Fruit fly (Drosophila melanogaster) whole organism, wandering third instar larva: ENCODE data around the gene miple2.

Experiments
- Abd-B ChIP-seq: fragments of >200 bp; optimal IDR thresholded peaks from 2 replicates; lab custom pipeline; 2017; ENCODE audit warnings: missing biosample characterization, missing genetic modification characterization
- CG32264 ChIP-seq: fragments of 200-800 bp; sonication (Bioruptor generic); optimal IDR thresholded peaks from 2 replicates; lab custom pipeline; 2016; ENCODE audit warnings: missing biosample characterization, missing genetic modification characterization
- CG9705 ChIP-seq: fragments of 200-800 bp; sonication (Bioruptor generic); optimal IDR thresholded peaks from 2 replicates; lab custom pipeline; 2018; ENCODE audit warnings: missing biosample characterization, mild to moderate bottlenecking, missing genetic modification characterization
- GATAd ChIP-seq: sonication (Bioruptor generic); optimal IDR thresholded peaks from 2 replicates; lab custom pipeline; 2016; ENCODE audit warnings: missing biosample characterization, missing genetic modification characterization
- HLH106 ChIP-seq: fragments of 200-800 bp; optimal IDR thresholded peaks from 3 replicates; lab custom pipeline; 2019; ENCODE audit warnings: missing biosample characterization, mild to moderate bottlenecking, missing genetic modification characterization, moderate library complexity
- Hnf4 ChIP-seq: fragments of 200-800 bp; sonication (Bioruptor generic); optimal IDR thresholded peaks from 2 replicates; lab custom pipeline; 2016; ENCODE audit warnings: missing biosample characterization, mild to moderate bottlenecking, missing genetic modification characterization
- Hr78 ChIP-seq: fragments of >200 bp; optimal IDR thresholded peaks from 2 replicates; lab custom pipeline; 2017; ENCODE audit warnings: missing biosample characterization, missing genetic modification characterization
- Hr83 ChIP-seq: fragments of 200-300 bp; sonication (Bioruptor generic); optimal IDR thresholded peaks from 2 replicates; lab custom pipeline; 2016; ENCODE audit warnings: missing biosample characterization, mild to moderate bottlenecking, missing genetic modification characterization, moderate library complexity; ENCODE audit not compliant: poor library complexity, severe bottlenecking
- Jra ChIP-seq: sonication (Bioruptor generic); optimal IDR thresholded peaks from 2 replicates; lab custom pipeline; 2016; ENCODE audit warnings: missing biosample characterization, missing genetic modification characterization
- Mio ChIP-seq: sonication (Bioruptor generic); optimal IDR thresholded peaks from 2 replicates; lab custom pipeline; 2016; ENCODE audit warnings: missing biosample characterization, missing genetic modification characterization
- Myc ChIP-seq: fragments of >200 bp; optimal IDR thresholded peaks from 2 replicates; lab custom pipeline; 2017
- N ChIP-seq: fragments of >200 bp; optimal IDR thresholded peaks from 2 replicates; lab custom pipeline; 2018; ENCODE audit warnings: missing biosample characterization, missing external identifiers, missing genetic modification characterization
- OdsH ChIP-seq: fragments of 200-800 bp; sonication (Bioruptor generic); optimal IDR thresholded peaks from 2 replicates; lab custom pipeline; 2016; ENCODE audit warnings: missing biosample characterization, mild to moderate bottlenecking, missing genetic modification characterization
- Sp1 ChIP-seq: fragments of 200-800 bp; sonication (Bioruptor generic); optimal IDR thresholded peaks from 3 replicates; lab custom pipeline; 2019; ENCODE audit warnings: missing biosample characterization, mild to moderate bottlenecking, missing genetic modification characterization, moderate library complexity
- Vsx2 ChIP-seq: fragments of 200-300, 225-300 bp; sonication (Bioruptor generic); optimal IDR thresholded peaks from 2 replicates; lab custom pipeline; 2018; ENCODE audit warnings: missing biosample characterization, missing genetic modification characterization; ENCODE audit not compliant: partially characterized antibody
- br ChIP-seq: fragments of 200-800 bp; sonication (Bioruptor generic); optimal IDR thresholded peaks from 2 replicates; lab custom pipeline; 2016; ENCODE audit warnings: missing biosample characterization, missing genetic modification characterization
- brk ChIP-seq: fragments of 200-800 bp; sonication (Bioruptor generic); optimal IDR thresholded peaks from 2 replicates; lab custom pipeline; 2016; ENCODE audit warnings: missing biosample characterization, mild to moderate bottlenecking, missing genetic modification characterization
- dl ChIP-seq, 2 experiments: fragments of 175-275, 200-275 bp in 1 of 2; fragments of 200-275 bp in 1 of 2; sonication (Bioruptor generic); optimal IDR thresholded peaks; lab custom pipeline; 2018; ENCODE audit warnings: mild to moderate bottlenecking in 2 of 2, missing biosample characterization in 2 of 2, missing genetic modification characterization in 2 of 2, moderate library complexity in 2 of 2; ENCODE audit not compliant: partially characterized antibody in 2 of 2, insufficient read depth in 1 of 2
- dmrt93B ChIP-seq: fragments of 200-800 bp; sonication (Bioruptor generic); optimal IDR thresholded peaks from 2 replicates; lab custom pipeline; 2018; ENCODE audit warnings: missing biosample characterization, mild to moderate bottlenecking, missing genetic modification characterization
- dsf ChIP-seq: sonication (Bioruptor generic); optimal IDR thresholded peaks from 2 replicates; lab custom pipeline; 2016; ENCODE audit warnings: missing biosample characterization, missing genetic modification characterization, borderline replicate concordance
- ey ChIP-seq: fragments of 200-800 bp; sonication (Bioruptor generic); optimal IDR thresholded peaks from 2 replicates; lab custom pipeline; 2016; ENCODE audit warnings: missing biosample characterization, missing genetic modification characterization
- foxo ChIP-seq, 2 experiments: fragments of 200-800 bp; sonication (Bioruptor generic); optimal IDR thresholded peaks; 2 replicates in 1 of 2; 3 replicates in 1 of 2; lab custom pipeline; 2016 to 2017; ENCODE audit warnings: missing biosample characterization in 2 of 2, missing genetic modification characterization in 2 of 2
- fru ChIP-seq: fragments of 200-800 bp; sonication (Bioruptor generic); optimal IDR thresholded peaks from 3 replicates; lab custom pipeline; 2016; ENCODE audit warnings: missing biosample characterization, mild to moderate bottlenecking, missing genetic modification characterization
- h ChIP-seq: fragments of 200-800 bp; sonication (Bioruptor generic); optimal IDR thresholded peaks from 3 replicates; lab custom pipeline; 2016; ENCODE audit warnings: missing biosample characterization, mild to moderate bottlenecking, missing genetic modification characterization
- jim ChIP-seq: fragments of 175-275, 200-325 bp; sonication (Bioruptor generic); optimal IDR thresholded peaks from 2 replicates; lab custom pipeline; 2016; ENCODE audit warnings: missing biosample characterization, mild to moderate bottlenecking, missing genetic modification characterization
- lola ChIP-seq: fragments of >200 bp; optimal IDR thresholded peaks from 2 replicates; lab custom pipeline; 2017; ENCODE audit warnings: missing biosample characterization, missing genetic modification characterization
- pan ChIP-seq: fragments of >200 bp; optimal IDR thresholded peaks from 2 replicates; lab custom pipeline; 2017
- psq ChIP-seq: fragments of 200-800 bp; sonication (Bioruptor generic); optimal IDR thresholded peaks from 3 replicates; lab custom pipeline; 2017; ENCODE audit warnings: missing biosample characterization, mild to moderate bottlenecking, missing genetic modification characterization, moderate library complexity
- rgr ChIP-seq: fragments of 200-800 bp; sonication (Bioruptor generic); optimal IDR thresholded peaks from 3 replicates; lab custom pipeline; 2016; ENCODE audit warnings: missing biosample characterization, mild to moderate bottlenecking, missing genetic modification characterization
- sv ChIP-seq: fragments of 200-800 bp; sonication (Bioruptor generic); optimal IDR thresholded peaks from 3 replicates; lab custom pipeline; 2016; ENCODE audit warnings: missing biosample characterization, missing genetic modification characterization
- tai ChIP-seq: sonication (Bioruptor generic); optimal IDR thresholded peaks from 2 replicates; lab custom pipeline; 2016; ENCODE audit warnings: missing biosample characterization, missing genetic modification characterization
- usp ChIP-seq: fragments of >200 bp; optimal IDR thresholded peaks from 2 replicates; lab custom pipeline; 2017; ENCODE audit warnings: missing biosample characterization, missing genetic modification characterization
- woc ChIP-seq: sonication (Bioruptor generic); optimal IDR thresholded peaks from 2 replicates; lab custom pipeline; 2016; ENCODE audit warnings: missing biosample characterization, mild to moderate bottlenecking, missing genetic modification characterization

Gene miple2

DNA sequence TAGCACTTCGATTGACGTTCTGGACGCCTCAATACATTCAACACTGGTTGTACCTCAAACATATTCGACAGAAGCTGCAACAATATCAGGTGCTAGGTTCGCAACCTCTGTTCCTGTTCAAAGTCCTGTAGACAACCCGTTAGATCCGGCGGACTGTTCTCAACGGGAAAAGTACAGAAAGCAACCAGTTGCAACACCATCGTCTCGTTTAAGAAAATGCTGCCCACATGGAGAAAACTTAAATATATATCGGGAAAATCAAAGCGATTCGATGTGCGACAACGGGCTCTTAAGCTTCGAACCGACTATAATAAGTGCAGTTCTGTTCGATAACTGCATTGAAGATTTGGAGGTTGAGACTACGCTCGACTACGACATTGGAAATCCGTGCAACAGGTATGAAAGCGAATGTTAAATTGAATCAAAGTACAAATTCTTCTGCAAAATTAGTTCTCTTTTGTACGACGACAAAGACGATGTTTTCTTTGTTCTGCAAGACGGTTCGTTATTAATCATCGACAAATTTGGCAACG, 22.7 kb upstream of the miple2 start:
- no peak for TF ChIP-seq brk (GFP tag; lab: Kevin White, UChicago)
- TF ChIP-seq Jra (GFP tag; lab: Kevin White, UChicago): no peak
- no peak for TF ChIP-seq HLH106 (tag; lab: Kevin White, UChicago)
- no peak for TF ChIP-seq h (GFP tag; lab: Kevin White, UChicago)
- TF ChIP-seq dl (GFP tag; optimal IDR thresholded peaks at IDR 0.05; lab: Kevin White, UChicago; ENCODE audit: insufficient read depth in 1 of 2, partially characterized antibody in 2 of 2): no peak
- TF ChIP-seq Hr78 (GFP tag; lab: Kevin White, UChicago): no peak
- no peak for TF ChIP-seq GATAd (GFP tag; lab: Kevin White, UChicago)
- TF ChIP-seq psq (GFP tag; lab: Kevin White, UChicago): no peak
- TF ChIP-seq usp (GFP tag; lab: Kevin White, UChicago): no peak
- TF ChIP-seq fru: no peak
- no peak for TF ChIP-seq Sp1 (GFP tag; lab: Kevin White, UChicago)
- no peak for TF ChIP-seq tai
- TF ChIP-seq Vsx2 (GFP tag; lab: Kevin White, UChicago): no peak
- TF ChIP-seq, all 38 proteins: peak for 0

DNA sequence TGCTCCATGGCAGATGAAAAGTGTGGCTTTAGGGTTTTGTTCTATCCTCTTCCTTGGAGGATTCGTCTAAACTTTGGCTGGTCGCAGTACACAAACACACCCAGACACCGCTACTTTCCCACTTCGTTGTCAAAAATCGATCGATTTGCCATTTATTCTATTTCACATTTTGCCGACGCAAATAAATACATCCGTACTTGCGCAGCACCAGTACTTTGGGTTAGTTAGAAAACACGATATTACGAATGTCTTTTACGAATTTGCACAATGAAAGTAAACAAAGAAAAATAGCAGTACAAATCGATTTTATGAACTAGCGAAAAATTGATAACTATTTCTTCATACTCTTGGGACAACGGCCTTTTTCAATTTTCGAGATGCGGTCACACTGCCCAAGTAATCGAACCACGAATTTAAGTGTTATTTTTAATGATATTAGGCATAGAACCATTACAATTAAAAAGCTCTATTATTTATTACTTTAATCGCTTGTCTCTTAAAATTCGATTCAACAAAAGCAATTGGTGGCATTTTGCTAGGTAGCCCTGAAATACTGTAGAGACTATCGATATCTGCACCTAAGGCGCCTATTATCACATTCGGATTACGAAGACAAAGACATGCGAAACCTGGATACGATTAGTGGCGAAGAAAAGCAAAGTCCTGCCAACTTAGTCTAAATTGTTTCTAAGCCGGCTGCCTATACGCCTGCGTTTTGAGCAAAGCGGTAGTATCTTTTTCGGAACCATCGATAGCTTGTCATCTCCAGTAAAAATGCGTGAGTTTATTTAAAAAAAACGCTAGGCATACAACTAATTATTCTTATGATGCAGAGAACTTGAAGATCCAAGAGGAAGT, 13.2 kb upstream of the miple2 start, which contains the start of the genes DIP2 and wac:
Gene DIP2 (minus strand): TSS at position 337 of the 858 bp plus-strand sequence.
Gene wac (plus strand): TSS at position 559 of the 858 bp plus-strand sequence.
- TF ChIP-seq Sp1 (GFP tag; lab: Kevin White, UChicago): no peak
- TF ChIP-seq dmrt93B: no peak
- TF ChIP-seq dsf (GFP tag; lab: Kevin White, UChicago): peak; percentile 65
- peak; percentile 58 for TF ChIP-seq OdsH (GFP tag; lab: Kevin White, UChicago)
- TF ChIP-seq brk (GFP tag; lab: Kevin White, UChicago): peak; percentile 87
- TF ChIP-seq lola: no peak
- TF ChIP-seq Jra (GFP tag; lab: Kevin White, UChicago): peak; percentile 85
- no peak for TF ChIP-seq pan (lab: Kevin White, UChicago)
- TF ChIP-seq br (GFP tag; lab: Kevin White, UChicago): peak; percentile 79
- TF ChIP-seq CG9705 (GFP tag; lab: Kevin White, UChicago): peak; percentile 11
- peak; percentile 71 for TF ChIP-seq jim
- TF ChIP-seq Hr83 (GFP tag; lab: Kevin White, UChicago): peak; percentile 97
- TF ChIP-seq rgr (GFP tag; lab: Kevin White, UChicago): peak; percentile 81
- TF ChIP-seq Hnf4 (GFP tag; lab: Kevin White, UChicago): peak; percentile 90
- peak; percentile 71 for TF ChIP-seq psq (GFP tag; lab: Kevin White, UChicago)
- no peak for TF ChIP-seq h (GFP tag; lab: Kevin White, UChicago)
- peak; percentile 84 for TF ChIP-seq ey (GFP tag; lab: Kevin White, UChicago)
- TF ChIP-seq CG32264 (GFP tag; lab: Kevin White, UChicago): peak; percentile 32
- peak; percentile 74 for TF ChIP-seq sv (GFP tag; lab: Kevin White, UChicago)
- TF ChIP-seq foxo (GFP tag; optimal IDR thresholded peaks at IDR 0.05; lab: Kevin White, UChicago): peak in 1 of 2 experiments; percentile 88
- no peak for TF ChIP-seq Myc (lab: Kevin White, UChicago)
- TF ChIP-seq Vsx2 (GFP tag; lab: Kevin White, UChicago): no peak
- TF ChIP-seq tai: peak; percentile 95

DNA sequence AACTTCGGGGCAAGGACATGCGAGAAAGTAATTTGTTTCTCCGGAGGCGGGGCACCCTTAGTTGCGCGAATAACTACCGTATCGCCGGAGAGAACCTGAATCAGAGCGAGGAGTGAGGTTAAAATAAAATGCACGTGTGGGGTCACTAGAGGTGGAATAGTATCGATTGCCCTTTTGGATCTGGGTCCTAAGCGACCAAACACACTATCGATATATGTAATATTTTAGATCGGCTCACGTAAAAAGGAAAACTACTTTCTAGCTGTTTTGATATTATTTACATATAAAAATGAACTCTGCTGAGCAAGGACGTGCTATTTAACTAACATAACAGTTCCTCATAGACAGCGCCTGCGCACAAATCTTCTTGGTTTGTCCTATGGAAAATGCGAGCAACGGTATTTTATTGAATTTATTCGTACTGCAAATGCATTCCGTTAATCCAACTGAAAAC, 8.2 kb upstream of the miple2 start:
- TF ChIP-seq N (GFP tag; lab: Kevin White, UChicago) (no peak), psq (GFP tag; lab: Kevin White, UChicago) (peak; percentile 20), Abd-B (no peak), CG32264 (GFP tag; lab: Kevin White, UChicago) (no peak), Sp1 (GFP tag; lab: Kevin White, UChicago) (no peak), jim (no peak), usp (GFP tag; lab: Kevin White, UChicago) (no peak), Myc (lab: Kevin White, UChicago) (peak; percentile 42), dsf (GFP tag; lab: Kevin White, UChicago) (no peak), Mio (GFP tag; lab: Kevin White, UChicago) (no peak), woc (GFP tag; lab: Kevin White, UChicago) (no peak), dl (GFP tag; optimal IDR thresholded peaks at IDR 0.05; lab: Kevin White, UChicago; ENCODE audit: insufficient read depth in 1 of 2, partially characterized antibody in 2 of 2) (no peak), Hnf4 (GFP tag; lab: Kevin White, UChicago) (peak; percentile 25)
